Fruit fly (Drosophila melanogaster) whole organism: ENCODE measurements around the gene Aef1.

ENCODE experiments used
- CG8478 ChIP-seq: fragments of >200 bp; optimal IDR thresholded peaks from 2 replicates; lab custom pipeline; 2018; ENCODE audit warnings: inconsistent platforms
- Dll ChIP-seq: fragments of >200 bp; optimal IDR thresholded peaks from 2 replicates; lab custom pipeline; 2017
- EcR ChIP-seq, 2 experiments: fragments of >200 bp; optimal IDR thresholded peaks; 2 replicates each; lab custom pipeline; 2017; ENCODE audit warnings: missing biosample characterization in 2 of 2, missing genetic modification characterization in 2 of 2, missing genetic modification reagents in 2 of 2
- pan ChIP-seq: fragments of >200 bp; optimal IDR thresholded peaks from 2 replicates; lab custom pipeline; 2017
- psq ChIP-seq: fragments of >200 bp; optimal IDR thresholded peaks from 2 replicates; lab custom pipeline; 2017
- usp ChIP-seq: fragments of >200 bp; optimal IDR thresholded peaks from 2 replicates; lab custom pipeline; 2017; ENCODE audit warnings: missing biosample characterization, missing genetic modification characterization, mixed read lengths

Gene Aef1

dm6 chr3L:21416921-21417447 lies 16.2 kb upstream of the Aef1 start:
- TF ChIP-seq CG8478 (lab: Kevin White, UChicago) (no peak), psq (lab: Kevin White, UChicago) (no peak), usp (GFP tag; lab: Kevin White, UChicago) (no peak), pan (no peak), Dll (lab: Kevin White, UChicago) (no peak), EcR (GFP tag; optimal IDR thresholded peaks at IDR 0.05; lab: Kevin White, UChicago) (no peak)

DNA sequence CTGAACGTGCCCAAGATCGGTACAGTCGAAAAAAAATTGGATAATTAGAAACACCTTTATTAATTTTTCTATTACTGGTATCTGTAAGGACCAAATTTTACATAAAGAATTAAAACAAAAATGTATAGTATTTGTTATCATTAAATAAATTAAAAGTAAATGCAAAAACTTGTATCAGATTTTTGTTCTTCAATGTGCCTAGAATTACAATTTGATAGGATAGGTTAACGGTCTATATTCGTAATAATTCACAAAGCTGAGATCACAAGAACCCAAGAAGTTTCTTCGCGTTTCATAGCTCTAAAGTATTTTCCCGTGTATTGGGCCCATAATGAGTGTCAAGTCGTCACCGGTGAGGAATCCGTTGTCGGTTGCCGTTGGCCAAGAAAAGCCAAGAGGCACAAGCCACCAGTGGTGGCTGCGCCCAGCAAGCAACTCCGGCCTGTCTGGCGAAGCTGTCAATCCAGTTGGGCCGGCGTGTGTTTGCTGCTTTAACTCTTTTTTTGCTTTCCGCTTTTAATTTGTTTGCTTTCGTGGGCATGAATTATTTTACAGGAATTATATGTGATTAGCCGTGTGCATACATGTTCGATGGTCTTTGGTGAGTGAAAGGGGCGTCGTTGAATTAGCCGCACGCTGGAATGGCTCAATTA lies 15.2 kb upstream of the Aef1 start:
- TF ChIP-seq CG8478 (lab: Kevin White, UChicago) (no peak), pan (no peak), usp (GFP tag; lab: Kevin White, UChicago) (no peak), EcR (GFP tag; optimal IDR thresholded peaks at IDR 0.05; lab: Kevin White, UChicago) (no peak), Dll (lab: Kevin White, UChicago) (no peak), psq (lab: Kevin White, UChicago) (no peak)

DNA sequence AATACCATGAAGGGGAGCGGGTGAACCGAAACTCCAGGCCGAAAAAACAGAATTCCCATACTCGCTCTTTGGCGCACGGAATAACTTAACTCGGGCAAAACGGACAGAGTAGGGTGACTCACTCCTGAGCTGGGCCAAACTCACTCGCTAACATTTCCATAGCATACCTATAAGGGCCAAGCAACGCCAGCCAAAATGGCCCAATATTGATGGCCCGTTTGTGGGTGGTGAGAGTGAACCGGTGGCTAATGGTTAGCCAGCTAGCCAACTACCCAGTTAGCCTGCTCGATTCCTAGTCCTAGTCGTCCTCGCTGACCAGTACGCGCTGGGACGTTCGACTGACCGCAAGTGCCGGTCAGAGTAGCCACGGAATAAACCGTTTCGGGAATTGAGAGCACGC lies 5.7 kb upstream of the Aef1 start, which contains the start of gene CG33288:
Gene CG33288, plus strand, starts transcription at position 301 of the 400 bp plus-strand sequence.
- no peak for TF ChIP-seq usp (GFP tag; lab: Kevin White, UChicago)
- no peak for TF ChIP-seq Dll (lab: Kevin White, UChicago)

DNA sequence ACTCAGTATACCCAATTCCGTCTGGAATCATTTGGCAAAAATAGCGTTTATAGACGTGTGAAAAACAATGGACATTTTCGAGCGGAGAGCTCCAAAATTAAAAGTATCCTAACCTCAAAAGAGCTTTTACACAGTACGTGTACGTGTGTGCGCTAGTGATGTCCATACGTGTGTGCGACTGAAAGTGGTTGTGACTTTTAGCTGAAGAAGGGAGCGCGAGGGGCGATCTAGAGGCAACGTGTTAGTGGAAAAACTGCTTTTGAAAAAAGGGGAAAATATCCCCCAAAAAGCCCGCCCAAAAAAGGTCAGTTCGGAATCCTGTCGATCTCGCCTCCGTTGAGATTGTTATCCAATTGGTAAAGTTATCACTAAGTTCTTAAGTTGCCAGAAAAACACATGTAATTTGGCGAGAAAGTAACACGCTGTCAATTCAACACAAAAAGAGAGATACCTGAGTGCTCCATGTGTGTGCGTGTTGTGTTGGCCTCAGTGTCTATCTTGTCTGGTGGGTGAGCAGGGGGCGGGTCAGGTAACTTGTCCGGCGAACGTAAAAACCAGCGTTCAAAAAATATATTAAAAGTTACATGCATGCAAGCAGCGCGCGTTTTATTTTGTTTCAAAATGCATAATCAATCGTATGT lies 642 bp downstream of the Aef1 start:
- TF ChIP-seq psq (lab: Kevin White, UChicago) (no peak), EcR (GFP tag; optimal IDR thresholded peaks at IDR 0.05; lab: Kevin White, UChicago) (no peak), CG8478 (lab: Kevin White, UChicago) (no peak), pan (no peak), usp (GFP tag; lab: Kevin White, UChicago) (no peak), Dll (lab: Kevin White, UChicago) (no peak)

- TF ChIP-seq EcR (GFP tag; optimal IDR thresholded peaks at IDR 0.05; lab: Kevin White, UChicago) = no peak
- TF ChIP-seq Dll (lab: Kevin White, UChicago) = no peak
- TF ChIP-seq usp (GFP tag; lab: Kevin White, UChicago) = no peak
- TF ChIP-seq psq (lab: Kevin White, UChicago) = no peak
- TF ChIP-seq pan = no peak
- TF ChIP-seq CG8478 (lab: Kevin White, UChicago) = no peak
These were observed 2.9 kb downstream of the Aef1 start for dm6 chr3L:21436089-21436488.

dm6 chr3L:21441216-21441813 lies 8.1 kb downstream of the Aef1 start, which contains the start of gene CG5664:
TSS of gene CG5664 (minus strand) at chr3L:21441363.
- TF ChIP-seq Dll (lab: Kevin White, UChicago) = no peak
- TF ChIP-seq psq (lab: Kevin White, UChicago) = no peak
- no peak for TF ChIP-seq pan
- no peak for TF ChIP-seq EcR (GFP tag; optimal IDR thresholded peaks at IDR 0.05; lab: Kevin White, UChicago)
- no peak for TF ChIP-seq usp (GFP tag; lab: Kevin White, UChicago)
- no peak for TF ChIP-seq CG8478 (lab: Kevin White, UChicago)

DNA sequence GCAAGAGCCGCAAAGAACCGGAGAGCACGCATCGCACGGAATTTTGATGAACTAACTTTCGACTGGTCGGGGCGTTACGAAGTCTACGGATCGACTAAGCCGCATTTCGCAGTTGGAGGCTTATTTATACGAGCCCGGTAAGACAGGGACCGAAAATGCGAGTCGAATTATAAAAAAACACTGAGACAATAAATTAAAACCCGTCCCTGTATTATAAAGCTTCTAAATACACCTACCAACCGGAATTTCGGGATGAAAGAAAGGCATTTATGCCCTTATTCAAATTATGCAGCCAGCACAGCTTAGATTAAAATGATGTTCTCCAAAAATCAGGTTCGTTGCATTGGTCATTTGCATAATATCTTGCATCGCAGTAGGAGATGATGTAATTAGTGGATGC lies 11.5 kb downstream of the Aef1 start, which contains the start of gene Alp1:
Gene Alp1, minus strand, starts transcription at position 101 of the 400 bp plus-strand sequence.
- TF ChIP-seq CG8478 (lab: Kevin White, UChicago) (no peak), usp (GFP tag; lab: Kevin White, UChicago) (no peak), EcR (GFP tag; optimal IDR thresholded peaks at IDR 0.05; lab: Kevin White, UChicago) (no peak), Dll (lab: Kevin White, UChicago) (no peak), psq (lab: Kevin White, UChicago) (no peak), pan (peak; percentile 29)

dm6 chr3L:21445704-21446103 lies 12.5 kb downstream of the Aef1 start, which contains the start of gene Syx7:
TSS of gene Syx7 (plus strand) at chr3L:21445834.
- TF ChIP-seq Dll (lab: Kevin White, UChicago) (no peak), usp (GFP tag; lab: Kevin White, UChicago) (no peak), EcR (GFP tag; optimal IDR thresholded peaks at IDR 0.05; lab: Kevin White, UChicago) (no peak), psq (lab: Kevin White, UChicago) (no peak), pan (no peak), CG8478 (lab: Kevin White, UChicago) (no peak)

- TF ChIP-seq psq (lab: Kevin White, UChicago) = no peak
- TF ChIP-seq CG8478 (lab: Kevin White, UChicago) = no peak
- TF ChIP-seq pan = no peak
- TF ChIP-seq Dll (lab: Kevin White, UChicago) = no peak
- no peak for TF ChIP-seq EcR (GFP tag; optimal IDR thresholded peaks at IDR 0.05; lab: Kevin White, UChicago)
- TF ChIP-seq usp (GFP tag; lab: Kevin White, UChicago) = no peak
These were observed 16.1 kb downstream of the Aef1 start for dm6 chr3L:21449336-21449735.

- TF ChIP-seq Dll (lab: Kevin White, UChicago) (no peak), psq (lab: Kevin White, UChicago) (no peak), usp (GFP tag; lab: Kevin White, UChicago) (no peak), CG8478 (lab: Kevin White, UChicago) (no peak), pan (no peak), EcR (GFP tag; optimal IDR thresholded peaks at IDR 0.05; lab: Kevin White, UChicago) (no peak)
These were observed 17.3 kb downstream of the Aef1 start for dm6 chr3L:21450486-21450885.

DNA sequence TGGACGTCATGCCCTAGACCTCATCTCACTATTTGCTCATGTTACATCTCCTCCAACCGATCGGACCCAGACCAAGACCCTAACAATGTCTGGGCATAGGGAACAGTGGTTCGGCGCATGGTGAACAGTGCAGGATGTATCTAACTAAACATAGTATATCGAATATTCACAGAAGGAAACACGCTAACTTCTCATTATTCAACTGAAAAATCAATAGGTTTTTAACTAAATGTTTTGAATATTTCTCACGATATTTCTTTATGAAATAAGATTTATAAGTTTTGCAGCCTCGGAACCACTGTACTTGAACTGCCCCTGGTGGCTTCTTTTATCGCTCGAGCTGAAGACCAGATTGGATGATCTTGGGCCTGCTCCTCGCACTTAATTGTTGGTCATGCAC lies 20.4 kb downstream of the Aef1 start:
- no peak for TF ChIP-seq CG8478 (lab: Kevin White, UChicago)
- TF ChIP-seq usp (GFP tag; lab: Kevin White, UChicago) = no peak
- TF ChIP-seq Dll (lab: Kevin White, UChicago) = no peak
